Fruit fly (Drosophila melanogaster): ENCODE data around the gene mh.

mh gene

dm6 chrX:15497440-15498271 lies 22.5 kb upstream of the mh start:
- TF ChIP-seq CG9705 (GFP tag; optimal IDR thresholded peaks at IDR 0.05) (no peak), ey (GFP tag; optimal IDR thresholded peaks at IDR 0.05) (peak; percentile 14), fru (GFP tag; optimal IDR thresholded peaks at IDR 0.05) (peak; percentile 18), HLH106 (tag; optimal IDR thresholded peaks at IDR 0.05) (no peak), N (GFP tag; optimal IDR thresholded peaks at IDR 0.05) (no peak), woc (GFP tag; optimal IDR thresholded peaks at IDR 0.05) (no peak), h (GFP tag; optimal IDR thresholded peaks at IDR 0.05) (peak; percentile 21), Rel (GFP tag; optimal IDR thresholded peaks at IDR 0.05) (no peak), Rel (tag; optimal IDR thresholded peaks at IDR 0.05) (no peak)

dm6 chrX:15496651-15497409 lies 21.6 kb upstream of the mh start:
- TF ChIP-seq Rel (GFP tag; optimal IDR thresholded peaks at IDR 0.05) (no peak), Rel (tag; optimal IDR thresholded peaks at IDR 0.05) (peak; percentile 54), CrebA (GFP tag; optimal IDR thresholded peaks at IDR 0.05; ENCODE audit: borderline replicate concordance) (peak; percentile 1), dl (GFP tag; optimal IDR thresholded peaks at IDR 0.05; ENCODE audit: insufficient read depth in 1 of 2, partially characterized antibody in 2 of 2) (no peak)

- TF ChIP-seq pan (optimal IDR thresholded peaks at IDR 0.05) (no peak), foxo (GFP tag; optimal IDR thresholded peaks at IDR 0.05) (no peak), HLH106 (tag; optimal IDR thresholded peaks at IDR 0.05) (no peak), Sp1 (GFP tag; optimal IDR thresholded peaks at IDR 0.05) (no peak), usp (GFP tag; optimal IDR thresholded peaks at IDR 0.05) (no peak), CG9705 (GFP tag; optimal IDR thresholded peaks at IDR 0.05) (no peak), sv (GFP tag; optimal IDR thresholded peaks at IDR 0.05) (no peak), dmrt93B (GFP tag; optimal IDR thresholded peaks at IDR 0.05) (no peak), Vsx2 (GFP tag; optimal IDR thresholded peaks at IDR 0.05; ENCODE audit: partially characterized antibody) (no peak), tai (GFP tag; optimal IDR thresholded peaks at IDR 0.05) (no peak), h (GFP tag; optimal IDR thresholded peaks at IDR 0.05) (no peak), lola (GFP tag; optimal IDR thresholded peaks at IDR 0.05) (no peak), Hr83 (GFP tag; optimal IDR thresholded peaks at IDR 0.05; ENCODE audit: poor library complexity, severe bottlenecking) (no peak), Myc (optimal IDR thresholded peaks at IDR 0.05) (no peak), Rel (GFP tag; optimal IDR thresholded peaks at IDR 0.05) (no peak), Rel (tag; optimal IDR thresholded peaks at IDR 0.05) (no peak)
These were observed 20.6 kb upstream of the mh start for dm6 chrX:15495600-15496379.

- TF ChIP-seq Jra (GFP tag; optimal IDR thresholded peaks at IDR 0.05) (no peak), lola (GFP tag; optimal IDR thresholded peaks at IDR 0.05) (no peak), jim (GFP tag; optimal IDR thresholded peaks at IDR 0.05) (no peak), Rel (GFP tag; optimal IDR thresholded peaks at IDR 0.05) (no peak), Rel (tag; optimal IDR thresholded peaks at IDR 0.05) (no peak), ey (GFP tag; optimal IDR thresholded peaks at IDR 0.05) (no peak), Dif (GFP tag; optimal IDR thresholded peaks at IDR 0.05; ENCODE audit: partially characterized antibody) (no peak), Hr78 (GFP tag; optimal IDR thresholded peaks at IDR 0.05) (no peak), CrebA (GFP tag; optimal IDR thresholded peaks at IDR 0.05; ENCODE audit: borderline replicate concordance) (no peak)
These were observed 15.3 kb upstream of the mh start for dm6 chrX:15490519-15490918.

- peak; percentile 24 for TF ChIP-seq sage (GFP tag; optimal IDR thresholded peaks at IDR 0.05)
- TF ChIP-seq Dfd (GFP tag; optimal IDR thresholded peaks at IDR 0.05), result no peak
- TF ChIP-seq Dif (GFP tag; optimal IDR thresholded peaks at IDR 0.05; ENCODE audit: partially characterized antibody), result peak; percentile 47
- TF ChIP-seq pan (optimal IDR thresholded peaks at IDR 0.05), result no peak
These were observed 11.5 kb upstream of the mh start, which contains the start of gene Gmap for dm6 chrX:15486682-15487081. Gene Gmap (plus strand): TSS chrX:15486922.

Data from whole organism, wandering third instar larva.